Worm (Caenorhabditis elegans): ENCODE measurements around the gene mep-1.
A peak's percentile ranks its signal among the peaks of the same experiment; 100 is the strongest.

Gene mep-1

DNA sequence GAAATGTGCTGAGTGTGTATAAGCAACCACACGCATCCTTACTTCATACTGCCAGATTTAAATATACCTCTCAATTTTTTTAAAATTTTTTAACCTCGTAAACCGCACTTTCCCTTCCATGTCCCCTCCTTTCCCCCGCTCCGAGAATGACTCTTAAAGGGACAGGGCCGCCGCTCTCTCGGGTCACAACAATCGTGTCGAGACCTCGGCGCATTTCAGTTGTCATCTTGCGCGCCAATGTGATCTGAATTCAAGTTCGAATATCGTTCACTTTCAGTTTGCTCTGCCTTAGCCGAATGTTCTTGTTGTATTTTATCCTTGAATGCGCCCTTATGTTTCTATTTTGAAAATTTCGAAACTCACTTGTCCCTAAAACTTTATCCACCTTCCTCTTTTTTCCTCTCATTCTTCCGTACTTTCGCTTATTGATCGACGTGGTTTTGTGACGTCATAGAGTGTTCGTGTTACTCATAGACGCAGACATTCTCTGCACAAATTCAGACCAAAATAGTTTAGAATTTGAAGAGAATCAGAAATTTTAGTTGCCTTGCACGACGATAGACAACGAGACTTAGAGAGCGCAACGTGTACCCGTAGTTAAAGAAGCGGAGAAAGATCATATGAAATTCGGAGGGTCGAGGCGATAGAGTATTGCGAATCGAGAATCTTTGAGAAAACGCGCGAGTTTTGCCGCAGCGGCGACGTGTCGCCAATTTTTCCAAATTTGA is 2.1 kb upstream of the mep-1 start (continued):
- TF ChIP-seq hmg-20 (GFP tag; IDR thresholded peaks at IDR 0.05) (no peak), dox-1 (GFP tag; IDR thresholded peaks at IDR 0.05) (peak; percentile 29; the same call in 1 of the 2 replicates), zim-3 (tag; optimal IDR thresholded peaks at IDR 0.05) (no peak), Y67H2A.10 (GFP tag; conservative IDR thresholded peaks at IDR 0.05) (no peak), nfya-2 (GFP tag; IDR thresholded peaks at IDR 0.05) (no peak), ztf-3 (GFP tag; optimal IDR thresholded peaks at IDR 0.05) (no peak), hmg-1.2 (GFP tag; IDR thresholded peaks at IDR 0.05) (peak; percentile 92), nhr-27 (tag; optimal IDR thresholded peaks at IDR 0.05) (no peak), F23B12.7 (tag; optimal IDR thresholded peaks at IDR 0.05; ENCODE audit: insufficient read depth) (no peak), nhr-120 (GFP tag; IDR thresholded peaks at IDR 0.05) (no peak), ceh-79 (tag; optimal IDR thresholded peaks at IDR 0.05) (no peak), hrde-1 (tag; optimal IDR thresholded peaks at IDR 0.05; ENCODE audit: borderline replicate concordance) (no peak), F37B4.10 (GFP tag; IDR thresholded peaks at IDR 0.05) (0 out of 2 replicates have a peak, but pooled peaks have one; percentile 60)

DNA sequence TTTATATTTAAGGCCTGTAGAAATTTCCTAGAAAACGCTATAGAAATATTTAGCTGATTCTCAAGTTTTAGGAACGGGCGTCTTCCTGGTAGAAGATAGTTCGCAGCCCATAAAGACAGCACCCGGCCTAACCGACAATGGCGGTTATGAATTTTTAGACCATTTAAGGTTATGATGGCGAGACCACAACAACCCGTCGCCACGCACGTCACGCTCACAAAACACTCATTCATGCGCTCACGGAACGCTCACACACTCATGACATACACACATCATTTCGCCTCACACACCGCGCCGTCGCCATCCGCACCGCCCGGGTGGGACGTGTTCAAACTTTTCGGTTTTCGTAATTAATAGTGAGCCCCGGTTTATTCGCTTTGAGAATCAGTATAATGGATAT is 757 bp upstream of the mep-1 start:
- TF ChIP-seq madf-6 (GFP tag; IDR thresholded peaks at IDR 0.05), result 0 out of 2 replicates have a peak, but pooled peaks have one; percentile 9
- TF ChIP-seq rcor-1 (GFP tag; IDR thresholded peaks at IDR 0.05), result 0 out of 2 replicates have a peak, but pooled peaks have one; percentile 14
- TF ChIP-seq lir-1 (GFP tag; conservative IDR thresholded peaks at IDR 0.05), result peak; percentile 83
- TF ChIP-seq madf-10 (tag; optimal IDR thresholded peaks at IDR 0.05), result no peak
- TF ChIP-seq ceh-40 (GFP tag; IDR thresholded peaks at IDR 0.05), result no peak
- 0 out of 2 replicates have a peak, but pooled peaks have one; percentile 9 for TF ChIP-seq ekl-4 (GFP tag; IDR thresholded peaks at IDR 0.05)
- 0 out of 2 replicates have a peak, but pooled peaks have one; percentile 15 for TF ChIP-seq attf-3 (GFP tag; conservative IDR thresholded peaks at IDR 0.05)
- TF ChIP-seq lin-35 (GFP tag; optimal IDR thresholded peaks at IDR 0.05), result peak in 1 of 3 experiments; percentile 1
- 0 out of 2 replicates have a peak, but pooled peaks have one; percentile 55 for TF ChIP-seq lin-26 (GFP tag; IDR thresholded peaks at IDR 0.05)

DNA sequence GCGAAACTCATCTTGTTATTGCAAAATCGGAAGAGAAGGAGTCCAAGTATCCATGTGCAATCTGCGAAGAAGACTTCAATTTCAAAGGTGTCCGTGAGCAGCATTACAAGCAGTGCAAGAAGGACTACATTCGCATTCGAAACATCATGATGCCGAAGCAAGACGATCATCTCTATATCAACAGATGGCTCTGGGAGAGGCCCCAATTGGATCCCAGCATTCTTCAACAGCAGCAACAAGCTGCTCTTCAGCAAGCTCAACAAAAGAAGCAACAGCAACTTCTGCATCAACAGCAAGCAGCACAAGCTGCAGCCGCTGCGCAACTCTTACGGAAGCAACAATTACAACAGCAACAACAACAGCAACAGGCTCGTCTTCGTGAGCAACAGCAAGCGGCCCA is 1.7 kb downstream of the mep-1 start:
- TF ChIP-seq ets-4 (GFP tag; optimal IDR thresholded peaks at IDR 0.05) (no peak), egrh-3 (GFP tag; IDR thresholded peaks at IDR 0.05) (no peak), Y56A3A.18 (GFP tag; IDR thresholded peaks at IDR 0.05) (peak; percentile 54; the same call in 1 of the 2 replicates), ceh-79 (tag; optimal IDR thresholded peaks at IDR 0.05) (no peak), unc-130 (GFP tag; optimal IDR thresholded peaks at IDR 0.05) (no peak), T26A5.8 (tag; optimal IDR thresholded peaks at IDR 0.05) (no peak), Y53G8AR.9 (GFP tag; conservative IDR thresholded peaks at IDR 0.05) (0 out of 2 replicates have a peak, but pooled peaks have one; percentile 11)

DNA sequence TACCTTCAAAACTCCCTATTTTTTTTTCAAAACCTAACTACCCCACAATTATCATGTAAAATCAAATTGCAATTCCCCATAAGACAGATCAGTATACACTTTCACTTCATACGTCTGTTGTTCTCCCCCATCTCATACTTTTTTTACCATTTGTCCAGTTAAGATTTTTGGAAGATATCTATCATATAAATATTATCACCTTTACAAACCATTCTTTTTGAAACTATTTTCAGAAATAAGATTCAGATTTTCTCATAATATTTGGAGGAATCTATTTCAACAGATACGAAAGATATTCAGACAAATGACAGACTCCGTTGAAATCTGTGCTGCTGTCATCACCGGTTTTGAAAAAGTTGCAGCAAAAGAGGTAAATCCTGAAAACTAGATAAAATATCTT is 3.3 kb downstream of the mep-1 start, which contains the start of gene M04B2.2:
Gene M04B2.2, plus strand, starts transcription at position 301 of the 400 bp plus-strand sequence.
- TF ChIP-seq ceh-58 (GFP tag; IDR thresholded peaks at IDR 0.05), result no peak
- no peak for TF ChIP-seq C06A6.2 (GFP tag; conservative IDR thresholded peaks at IDR 0.05)
- TF ChIP-seq F57C9.4 (tag; optimal IDR thresholded peaks at IDR 0.05), result no peak
- TF ChIP-seq lin-54 (GFP tag; optimal IDR thresholded peaks at IDR 0.05), result peak; percentile 28
- no peak for TF ChIP-seq ceh-91 (GFP tag; IDR thresholded peaks at IDR 0.05)
- no peak for TF ChIP-seq efl-1 (GFP tag; optimal IDR thresholded peaks at IDR 0.05)
- TF ChIP-seq snpc-3.4 (tag; optimal IDR thresholded peaks at IDR 0.05), result no peak
- peak; percentile 6 for TF ChIP-seq ceh-79 (tag; optimal IDR thresholded peaks at IDR 0.05)
- peak; percentile 16 for TF ChIP-seq fkh-3 (tag; optimal IDR thresholded peaks at IDR 0.05)
- no peak for TF ChIP-seq snpc-1.3 (tag; optimal IDR thresholded peaks at IDR 0.05; ENCODE audit: insufficient read depth)
- peak; percentile 28 for TF ChIP-seq athp-1 (tag; optimal IDR thresholded peaks at IDR 0.05)
- TF ChIP-seq hrde-1 (tag; optimal IDR thresholded peaks at IDR 0.05; ENCODE audit: borderline replicate concordance), result peak; percentile 7
- TF ChIP-seq nhr-90 (tag; optimal IDR thresholded peaks at IDR 0.05), result no peak
- TF ChIP-seq lsy-27 (tag; optimal IDR thresholded peaks at IDR 0.05; ENCODE audit: borderline replicate concordance, insufficient read depth), result no peak

Data from whole organism, young adult.